Worm (Caenorhabditis elegans) whole organism, L1 larva: ENCODE data around the gene F22B7.9.

Experiments used
- C04F5.9 ChIP-seq: sonication (generic microtip); optimal IDR thresholded peaks from 2 replicates; lab custom pipeline; 2016; ENCODE audit warnings: missing genetic modification characterization, missing compliant biosample characterization
- C34B4.2 ChIP-seq: sonication (generic microtip); optimal IDR thresholded peaks from 2 replicates; lab custom pipeline; 2017; ENCODE audit warnings: mild to moderate bottlenecking, missing genetic modification characterization, missing compliant biosample characterization
- Y116A8C.19 ChIP-seq: sonication (generic microtip); optimal IDR thresholded peaks from 2 replicates; lab custom pipeline; 2016; ENCODE audit warnings: missing compliant biosample characterization, missing genetic modification characterization, borderline replicate concordance
- aha-1 ChIP-seq: fragments of 150-350 bp; optimal IDR thresholded peaks from 2 replicates; lab custom pipeline; 2014; ENCODE audit warnings: missing biosample characterization, missing genetic modification characterization
- alr-1 ChIP-seq: fragments of 200-800 bp; sonication (Bioruptor generic); optimal IDR thresholded peaks from 2 replicates; lab custom pipeline; 2018; ENCODE audit warnings: borderline replicate concordance, mild to moderate bottlenecking, missing genetic modification characterization, missing compliant biosample characterization
- aly-2 ChIP-seq: fragments of 150-350 bp; optimal IDR thresholded peaks from 2 replicates; lab custom pipeline; 2014; ENCODE audit warnings: missing biosample characterization, missing genetic modification characterization
- blmp-1 ChIP-seq: fragments of 150-350 bp; optimal IDR thresholded peaks from 2 replicates; lab custom pipeline; 2014; ENCODE audit warnings: missing biosample characterization, missing genetic modification characterization
- ceh-82 ChIP-seq, 3 experiments: fragments of 150-350 bp in 1 of 3; sonication (generic microtip) in 2 of 3; optimal IDR thresholded peaks; 2 replicates each; lab custom pipeline; 2014 to 2017; ENCODE audit warnings: missing biosample characterization in 3 of 3, missing genetic modification characterization in 3 of 3
- ceh-88 ChIP-seq: fragments of 200-800 bp; sonication (Bioruptor generic); IDR thresholded peaks from 2 replicates; pipeline ENCODE4 v1.3.6; 2022; ENCODE audit warnings: missing genetic modification characterization, missing compliant biosample characterization
- ceh-90 ChIP-seq: sonication (generic microtip); optimal IDR thresholded peaks from 2 replicates; lab custom pipeline; 2016; ENCODE audit warnings: missing genetic modification characterization, missing compliant biosample characterization
- ces-1 ChIP-seq: fragments of 150-350 bp; optimal IDR thresholded peaks from 2 replicates; lab custom pipeline; 2014; ENCODE audit warnings: missing biosample characterization, missing genetic modification reagents, missing genetic modification characterization
- dpl-1 ChIP-seq, 3 experiments: fragments of 150-350 bp in 2 of 3; sonication (generic microtip) in 1 of 3; optimal IDR thresholded peaks; 2 replicates each; lab custom pipeline; 2014 to 2017; ENCODE audit warnings: missing biosample characterization in 3 of 3, missing genetic modification characterization in 3 of 3, missing genetic modification reagents in 3 of 3
- dsc-1 ChIP-seq: sonication (generic microtip); optimal IDR thresholded peaks from 2 replicates; lab custom pipeline; 2016; ENCODE audit warnings: mild to moderate bottlenecking, missing genetic modification characterization, missing compliant biosample characterization
- efl-1 ChIP-seq, 4 experiments: fragments of 150-350 bp; optimal IDR thresholded peaks in 3 of 4; peaks in 1 of 4; 1 replicate in 1 of 4; 2 replicates in 3 of 4; lab custom pipeline; 2014; ENCODE audit warnings: missing biosample characterization in 2 of 4, missing genetic modification characterization in 2 of 4, missing genetic modification reagents in 2 of 4
- efl-3 ChIP-seq: fragments of 200-800 bp; sonication (Bioruptor generic); optimal IDR thresholded peaks from 2 replicates; lab custom pipeline; 2018; ENCODE audit warnings: mild to moderate bottlenecking, missing genetic modification characterization, missing compliant biosample characterization
- elt-3 ChIP-seq, 6 experiments: fragments of 150-350 bp in 1 of 6; sonication (generic microtip); optimal IDR thresholded peaks; 2 replicates each; lab custom pipeline; 2017 to 2018; ENCODE audit warnings: missing biosample characterization in 6 of 6, missing genetic modification characterization in 6 of 6, inconsistent platforms in 1 of 6
- fos-1 ChIP-seq: fragments of 150-350 bp; optimal IDR thresholded peaks from 2 replicates; lab custom pipeline; 2014; ENCODE audit warnings: missing biosample characterization, missing genetic modification characterization
- lin-14 ChIP-seq: fragments of 200-800 bp; sonication (Bioruptor generic); optimal IDR thresholded peaks from 2 replicates; lab custom pipeline; 2018; ENCODE audit warnings: mild to moderate bottlenecking, missing genetic modification characterization, moderate library complexity, missing compliant biosample characterization
- lin-35 ChIP-seq, 2 experiments: fragments of 150-350 bp; optimal IDR thresholded peaks; 2 replicates each; lab custom pipeline; 2014; ENCODE audit warnings: missing biosample characterization in 2 of 2, missing genetic modification characterization in 2 of 2, missing genetic modification reagents in 2 of 2
- lin-39 ChIP-seq: fragments of 150-350 bp; optimal IDR thresholded peaks from 2 replicates; lab custom pipeline; 2014; ENCODE audit warnings: missing biosample characterization, missing genetic modification reagents, missing genetic modification characterization
- lir-3 ChIP-seq: sonication (generic microtip); optimal IDR thresholded peaks from 2 replicates; lab custom pipeline; 2016; ENCODE audit warnings: mild to moderate bottlenecking, missing genetic modification characterization, moderate library complexity, missing compliant biosample characterization; ENCODE audit not compliant: poor library complexity
- lsy-2 ChIP-seq, 2 experiments: fragments of 150-350 bp; optimal IDR thresholded peaks; 2 replicates each; lab custom pipeline; 2014; ENCODE audit warnings: missing biosample characterization in 2 of 2, missing genetic modification characterization in 2 of 2
- mab-9 ChIP-seq: fragments of 200-800 bp; sonication (Bioruptor generic); IDR thresholded peaks from 2 replicates; pipeline ENCODE4 v1.3.6; 2022; ENCODE audit warnings: missing genetic modification reagents, missing genetic modification characterization, missing compliant biosample characterization
- mep-1 ChIP-seq: fragments of 150-350 bp; optimal IDR thresholded peaks from 2 replicates; lab custom pipeline; 2014; ENCODE audit warnings: missing biosample characterization, missing genetic modification characterization
- nhr-11 ChIP-seq: fragments of 150-350 bp; optimal IDR thresholded peaks from 2 replicates; lab custom pipeline; 2014; ENCODE audit warnings: missing biosample characterization, missing genetic modification characterization
- nhr-12 ChIP-seq: sonication (generic microtip); optimal IDR thresholded peaks from 2 replicates; lab custom pipeline; 2017; ENCODE audit warnings: missing biosample characterization, missing genetic modification characterization
- nhr-20 ChIP-seq: sonication (generic microtip); optimal IDR thresholded peaks from 2 replicates; lab custom pipeline; 2016; ENCODE audit warnings: mild to moderate bottlenecking, missing genetic modification characterization, missing compliant biosample characterization
- nhr-237 ChIP-seq: fragments of 150-350 bp; optimal IDR thresholded peaks from 2 replicates; lab custom pipeline; 2014; ENCODE audit warnings: missing biosample characterization, missing genetic modification characterization
- nhr-71 ChIP-seq: sonication (generic microtip); optimal IDR thresholded peaks from 2 replicates; lab custom pipeline; 2016; ENCODE audit warnings: mild to moderate bottlenecking, missing genetic modification characterization, moderate library complexity, missing compliant biosample characterization
- nhr-76 ChIP-seq: sonication (generic microtip); optimal IDR thresholded peaks from 2 replicates; lab custom pipeline; 2017; ENCODE audit warnings: missing biosample characterization, missing genetic modification characterization
- nhr-77 ChIP-seq: fragments of 150-350 bp; optimal IDR thresholded peaks from 2 replicates; lab custom pipeline; 2014; ENCODE audit warnings: missing biosample characterization, missing genetic modification characterization
- nhr-84 ChIP-seq: sonication (generic microtip); optimal IDR thresholded peaks from 2 replicates; lab custom pipeline; 2017; ENCODE audit warnings: missing biosample characterization, missing genetic modification characterization
- nhr-85 ChIP-seq: sonication (generic microtip); peaks from one replicate; lab custom pipeline; 2016; ENCODE audit warnings: missing genetic modification characterization, inconsistent platforms, missing compliant biosample characterization
- pag-3 ChIP-seq: sonication (generic microtip); optimal IDR thresholded peaks from 2 replicates; lab custom pipeline; 2017; ENCODE audit warnings: missing genetic modification characterization, mild to moderate bottlenecking, missing compliant biosample characterization, antibody characterized with exemption, borderline replicate concordance; ENCODE audit not compliant: insufficient read depth
- pqm-1 ChIP-seq: sonication (generic microtip); optimal IDR thresholded peaks from 3 replicates; lab custom pipeline; 2017; ENCODE audit warnings: missing biosample characterization, missing genetic modification characterization
- rnt-1 ChIP-seq: sonication (generic microtip); optimal IDR thresholded peaks from 2 replicates; lab custom pipeline; 2016; ENCODE audit warnings: mild to moderate bottlenecking, missing genetic modification characterization, moderate library complexity, missing compliant biosample characterization
- snu-23 ChIP-seq: sonication (generic microtip); optimal IDR thresholded peaks from 2 replicates; lab custom pipeline; 2016; ENCODE audit warnings: missing genetic modification characterization, missing compliant biosample characterization
- swsn-7 ChIP-seq: sonication (generic microtip); optimal IDR thresholded peaks from 2 replicates; lab custom pipeline; 2016; ENCODE audit warnings: missing genetic modification characterization, missing compliant biosample characterization
- unc-130 ChIP-seq: fragments of 150-350 bp; optimal IDR thresholded peaks from 2 replicates; lab custom pipeline; 2017; ENCODE audit warnings: missing biosample characterization, missing genetic modification characterization, inconsistent platforms
- vab-15 ChIP-seq: sonication (generic microtip); optimal IDR thresholded peaks from 2 replicates; lab custom pipeline; 2017; ENCODE audit warnings: missing genotype, mild to moderate bottlenecking, missing genetic modification characterization, missing compliant biosample characterization
- ztf-4 ChIP-seq: fragments of 150-350 bp; optimal IDR thresholded peaks from 2 replicates; lab custom pipeline; 2014; ENCODE audit warnings: missing biosample characterization, missing genetic modification characterization

The F22B7.9 gene

DNA sequence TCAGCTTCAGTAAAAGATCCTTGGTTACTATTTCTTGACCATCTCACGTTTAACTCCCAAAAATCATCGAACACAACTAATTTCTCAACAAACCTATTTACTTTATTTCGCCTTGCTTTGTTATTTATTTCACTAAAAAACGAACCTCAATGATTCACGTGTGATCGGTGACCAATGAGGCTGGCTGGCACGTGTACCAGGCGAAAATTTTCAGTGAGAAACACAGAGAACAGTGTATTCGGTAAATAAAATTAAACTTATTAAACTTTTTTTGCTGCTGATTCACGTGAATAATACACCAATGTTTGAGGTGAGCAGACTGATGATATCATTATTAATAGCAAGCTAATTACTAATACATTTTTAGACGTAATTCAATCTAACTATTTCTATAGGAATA, 1.7 kb upstream of the F22B7.9 start (continued):
- no peak for TF ChIP-seq lir-3 (tag; lab: Kevin White, UChicago)
- peak; percentile 23 for TF ChIP-seq lin-14 (GFP tag; lab: Kevin White, UChicago)
- TF ChIP-seq nhr-77 (tag; lab: Kevin White, UChicago): no peak
- no peak for TF ChIP-seq nhr-84 (tag; lab: Kevin White, UChicago)
- TF ChIP-seq ceh-82 (tag; optimal IDR thresholded peaks at IDR 0.05; lab: Kevin White, UChicago): no peak
- no peak for TF ChIP-seq unc-130
- TF ChIP-seq lin-35 (GFP tag; optimal IDR thresholded peaks at IDR 0.05; lab: Kevin White, UChicago): no peak

- TF ChIP-seq efl-1 (optimal IDR thresholded peaks at IDR 0.05; lab: Kevin White, UChicago) (no peak), efl-1 (GFP tag; optimal IDR thresholded peaks at IDR 0.05 in 1 of 2; lab: Kevin White, UChicago) (peak in 1 of 2 experiments; percentile 30), fos-1 (tag; lab: Kevin White, UChicago) (no peak), swsn-7 (tag; lab: Kevin White, UChicago) (no peak), lsy-2 (tag; optimal IDR thresholded peaks at IDR 0.05; lab: Kevin White, UChicago) (no peak), nhr-20 (tag; lab: Kevin White, UChicago) (peak; percentile 18), dsc-1 (tag; lab: Kevin White, UChicago) (peak; percentile 58), alr-1 (tag; lab: Kevin White, UChicago) (no peak), ceh-88 (GFP tag; lab: Robert Waterston, UW) (no peak), snu-23 (GFP tag; lab: Kevin White, UChicago) (peak; percentile 0), rnt-1 (tag; lab: Kevin White, UChicago) (no peak), pag-3 (peak; percentile 11), ztf-4 (no peak), mab-9 (GFP tag; lab: Robert Waterston, UW) (no peak), lin-39 (tag; lab: Kevin White, UChicago) (no peak), dpl-1 (GFP tag; optimal IDR thresholded peaks at IDR 0.05; lab: Kevin White, UChicago) (peak in 1 of 3 experiments; percentile 25), aha-1 (tag; lab: Kevin White, UChicago) (no peak), lin-35 (GFP tag; optimal IDR thresholded peaks at IDR 0.05; lab: Kevin White, UChicago) (no peak), nhr-12 (tag; lab: Kevin White, UChicago) (no peak), C34B4.2 (tag; lab: Kevin White, UChicago) (no peak), nhr-11 (no peak), ces-1 (GFP tag; lab: Kevin White, UChicago) (no peak), nhr-237 (tag; lab: Kevin White, UChicago) (no peak), aly-2 (no peak), mep-1 (tag; lab: Kevin White, UChicago) (peak; percentile 6), nhr-76 (tag; lab: Kevin White, UChicago) (no peak), blmp-1 (tag; lab: Kevin White, UChicago) (peak; percentile 83), vab-15 (tag; lab: Kevin White, UChicago) (no peak), C04F5.9 (no peak), pqm-1 (tag; lab: Kevin White, UChicago) (no peak), unc-130 (peak; percentile 2), nhr-71 (tag; lab: Kevin White, UChicago) (peak; percentile 45), elt-3 (tag; optimal IDR thresholded peaks at IDR 0.05; lab: Kevin White, UChicago) (peak in 1 of 6 experiments; percentile 24), lin-14 (GFP tag; lab: Kevin White, UChicago) (peak; percentile 37), Y116A8C.19 (tag; lab: Kevin White, UChicago) (no peak), ceh-90 (tag; lab: Kevin White, UChicago) (no peak), nhr-85 (peak; percentile 87), efl-3 (GFP tag; lab: Kevin White, UChicago) (no peak)
Measured at ce11 chrIII:8654400-8654980, 765 bp upstream of the F22B7.9 start.
